Fruit fly (Drosophila melanogaster) whole organism, embryonic: ENCODE results near the gene beat-IIa.

Experiments
- ATbp ChIP-seq: fragments of 200-800 bp; sonication (Bioruptor generic); optimal IDR thresholded peaks from 2 replicates; lab custom pipeline; 2017; ENCODE audit warnings: missing biosample characterization, mild to moderate bottlenecking, missing genetic modification characterization, missing genetic modification reagents
- Atf3 ChIP-seq: fragments of 200-800 bp; sonication (Bioruptor generic); optimal IDR thresholded peaks from 3 replicates; lab custom pipeline; 2016; ENCODE audit warnings: missing biosample characterization, missing genetic modification characterization
- CG10267 ChIP-seq: fragments of 200-800 bp; sonication (Bioruptor generic); optimal IDR thresholded peaks from 2 replicates; lab custom pipeline; 2018; ENCODE audit warnings: missing biosample characterization, mild to moderate bottlenecking, missing genetic modification characterization, moderate library complexity
- CG10366 ChIP-seq: fragments of 200-800 bp; sonication (Bioruptor generic); IDR thresholded peaks from 2 replicates; pipeline ENCODE4 v1.3.6; 2022; ENCODE audit warnings: missing biosample characterization, missing genetic modification characterization
- CG10654 ChIP-seq: fragments of 200-800 bp; sonication (Bioruptor generic); optimal IDR thresholded peaks from 2 replicates; lab custom pipeline; 2016; ENCODE audit warnings: missing biosample characterization, missing genetic modification characterization
- CG10979 ChIP-seq: fragments of 200-800 bp; sonication (Bioruptor generic); optimal IDR thresholded peaks from 2 replicates; lab custom pipeline; 2018; ENCODE audit warnings: missing biosample characterization, mild to moderate bottlenecking, missing genetic modification characterization, moderate library complexity
- CG11696 ChIP-seq: fragments of 200-800 bp; sonication (Bioruptor generic); IDR thresholded peaks from 2 replicates; pipeline ENCODE4 v1.3.6; 2022; ENCODE audit warnings: missing biosample characterization, missing genetic modification characterization
- CG12155 ChIP-seq: fragments of 200-800 bp; sonication (Bioruptor generic); optimal IDR thresholded peaks from 3 replicates; lab custom pipeline; 2016; ENCODE audit warnings: missing biosample characterization, missing genetic modification characterization
- CG12391 ChIP-seq: fragments of 200-800 bp; sonication (Bioruptor generic); optimal IDR thresholded peaks from 3 replicates; lab custom pipeline; 2018; ENCODE audit warnings: missing biosample characterization, mild to moderate bottlenecking, missing genetic modification characterization, moderate library complexity
- CG14965 ChIP-seq: fragments of 200-800 bp; sonication (Bioruptor generic); optimal IDR thresholded peaks from 2 replicates; lab custom pipeline; 2016; ENCODE audit warnings: missing biosample characterization, missing genetic modification characterization, borderline replicate concordance
- CG1529 ChIP-seq: fragments of 200-800 bp; sonication (Bioruptor generic); optimal IDR thresholded peaks from 3 replicates; lab custom pipeline; 2018; ENCODE audit warnings: missing biosample characterization, missing genetic modification characterization
- CG15601 ChIP-seq: fragments of 200-800 bp; sonication (Bioruptor generic); optimal IDR thresholded peaks from 3 replicates; lab custom pipeline; 2019; ENCODE audit warnings: missing biosample characterization, mild to moderate bottlenecking, missing genetic modification characterization, moderate library complexity
- CG17802 ChIP-seq: fragments of 200-800 bp; sonication (Bioruptor generic); optimal IDR thresholded peaks from 2 replicates; lab custom pipeline; 2018; ENCODE audit warnings: missing biosample characterization, mild to moderate bottlenecking, missing genetic modification characterization, moderate library complexity
- CG32767 ChIP-seq: fragments of 200-800 bp; sonication (Bioruptor generic); IDR thresholded peaks from 2 replicates; pipeline ENCODE4 v1.3.6; 2022; ENCODE audit warnings: missing biosample characterization, missing genetic modification characterization
- CG6689 ChIP-seq: fragments of 200-800 bp; sonication (Bioruptor generic); IDR thresholded peaks from 2 replicates; pipeline ENCODE4 v1.3.6; 2022; ENCODE audit warnings: missing biosample characterization, missing genetic modification characterization
- CG6791 ChIP-seq: fragments of 200-800 bp; sonication (Bioruptor generic); IDR thresholded peaks from 3 replicates; pipeline ENCODE4 v1.3.6; 2022; ENCODE audit warnings: missing biosample characterization, missing genetic modification characterization; ENCODE audit not compliant: partially characterized antibody
- CG8290 ChIP-seq, 3 experiments: fragments of 200-800 bp; sonication (Bioruptor generic); optimal IDR thresholded peaks; 2 replicates each; lab custom pipeline; 2016 to 2019; ENCODE audit warnings: missing biosample characterization in 3 of 3, missing genetic modification characterization in 3 of 3, mild to moderate bottlenecking in 2 of 3, moderate library complexity in 1 of 3
- CG8924 ChIP-seq: fragments of 200-800 bp; optimal IDR thresholded peaks from 3 replicates; lab custom pipeline; 2019; ENCODE audit warnings: missing biosample characterization, mild to moderate bottlenecking, missing genetic modification characterization, moderate library complexity
- CG9932 ChIP-seq: fragments of 200-800 bp; sonication (Bioruptor generic); IDR thresholded peaks from 2 replicates; pipeline ENCODE4 v1.3.6; 2022; ENCODE audit warnings: missing biosample characterization, missing genetic modification characterization
- CrebB ChIP-seq: fragments of 200-800 bp; sonication (Bioruptor generic); optimal IDR thresholded peaks from 3 replicates; lab custom pipeline; 2018; ENCODE audit warnings: missing biosample characterization, mild to moderate bottlenecking, missing genetic modification characterization
- Dfd ChIP-seq, 2 experiments: fragments of >200 bp; optimal IDR thresholded peaks; 2 replicates each; lab custom pipeline; 2017; ENCODE audit warnings: missing biosample characterization in 2 of 2, missing genetic modification characterization in 2 of 2
- Dip2 ChIP-seq: fragments of 200-800 bp; sonication (Bioruptor generic); IDR thresholded peaks from 2 replicates; pipeline ENCODE4 v1.3.6; 2022; ENCODE audit warnings: missing biosample characterization, missing genetic modification characterization
- Elba2 ChIP-seq: fragments of 200-800 bp; sonication (Bioruptor generic); optimal IDR thresholded peaks from 3 replicates; lab custom pipeline; 2016; ENCODE audit warnings: missing biosample characterization, missing genetic modification characterization
- Fer3 ChIP-seq: fragments of 200-800 bp; sonication (Bioruptor generic); optimal IDR thresholded peaks from 2 replicates; lab custom pipeline; 2018; ENCODE audit warnings: missing biosample characterization, mild to moderate bottlenecking, missing genetic modification characterization, moderate library complexity
- H2.0 ChIP-seq: fragments of 200-800 bp; sonication (Bioruptor generic); IDR thresholded peaks from 2 replicates; pipeline ENCODE4 v1.3.6; 2022; ENCODE audit warnings: missing biosample characterization, missing genetic modification characterization
- HLH54F ChIP-seq: fragments of 200-800 bp; sonication (Bioruptor generic); optimal IDR thresholded peaks from 3 replicates; lab custom pipeline; 2016; ENCODE audit warnings: missing biosample characterization, missing genetic modification characterization
- Hey ChIP-seq: fragments of 200-800 bp; sonication (Bioruptor generic); optimal IDR thresholded peaks from 3 replicates; lab custom pipeline; 2018; ENCODE audit warnings: missing biosample characterization, mild to moderate bottlenecking, missing genetic modification characterization
- Hsf ChIP-seq: fragments of 200-800 bp; sonication (Bioruptor generic); optimal IDR thresholded peaks from 3 replicates; lab custom pipeline; 2016; ENCODE audit warnings: missing biosample characterization, missing genetic modification characterization
- Max ChIP-seq: fragments of 200-800 bp; sonication (Bioruptor generic); optimal IDR thresholded peaks from 2 replicates; lab custom pipeline; 2016; ENCODE audit warnings: missing biosample characterization, mild to moderate bottlenecking, missing genetic modification characterization
- Neu2 ChIP-seq: fragments of 200-800 bp; sonication (Bioruptor generic); optimal IDR thresholded peaks from 3 replicates; lab custom pipeline; 2016; ENCODE audit warnings: missing biosample characterization, missing genetic modification characterization, borderline replicate concordance
- PHDP ChIP-seq: fragments of 200-800 bp; sonication (Bioruptor generic); optimal IDR thresholded peaks from 3 replicates; lab custom pipeline; 2018; ENCODE audit warnings: missing biosample characterization, mild to moderate bottlenecking, missing genetic modification characterization, moderate library complexity
- YL-1 ChIP-seq: fragments of 200-800 bp; sonication (Bioruptor generic); optimal IDR thresholded peaks from 3 replicates; lab custom pipeline; 2017; ENCODE audit warnings: missing biosample characterization, mild to moderate bottlenecking, missing genetic modification characterization
- bab2 ChIP-seq: fragments of 200-800 bp; sonication (Bioruptor generic); optimal IDR thresholded peaks from 2 replicates; lab custom pipeline; 2016; ENCODE audit warnings: missing biosample characterization, missing genetic modification characterization
- bbx ChIP-seq: fragments of 200-800 bp; sonication (Bioruptor generic); IDR thresholded peaks from 2 replicates; pipeline ENCODE4 v1.3.6; 2022; ENCODE audit warnings: missing biosample characterization, missing genetic modification characterization; ENCODE audit not compliant: partially characterized antibody
- bcd ChIP-seq: fragments of 200-800 bp; sonication (Bioruptor generic); optimal IDR thresholded peaks from 2 replicates; lab custom pipeline; 2017; ENCODE audit warnings: missing biosample characterization, mild to moderate bottlenecking, missing genetic modification characterization
- dysf ChIP-seq: fragments of 200-800 bp; sonication (Bioruptor generic); IDR thresholded peaks from 3 replicates; pipeline ENCODE4 v1.3.6; 2022; ENCODE audit warnings: missing biosample characterization, missing genetic modification characterization
- ems ChIP-seq: fragments of 200-800 bp; sonication (Bioruptor generic); optimal IDR thresholded peaks from 3 replicates; lab custom pipeline; 2016; ENCODE audit warnings: missing biosample characterization, missing genetic modification characterization
- fd102C ChIP-seq: fragments of 200-800 bp; sonication (Bioruptor generic); optimal IDR thresholded peaks from 2 replicates; lab custom pipeline; 2018; ENCODE audit warnings: missing biosample characterization, mild to moderate bottlenecking, missing genetic modification characterization, moderate library complexity
- fu2 ChIP-seq: fragments of 200-800 bp; sonication (Bioruptor generic); optimal IDR thresholded peaks from 2 replicates; lab custom pipeline; 2016; ENCODE audit warnings: missing biosample characterization, missing genetic modification characterization
- ken ChIP-seq: fragments of 200-800 bp; sonication (Bioruptor generic); IDR thresholded peaks from 3 replicates; pipeline ENCODE4 v1.3.6; 2022; ENCODE audit warnings: missing biosample characterization, missing genetic modification characterization
- lab ChIP-seq: fragments of 200-800 bp; sonication (Bioruptor generic); optimal IDR thresholded peaks from 3 replicates; lab custom pipeline; 2017; ENCODE audit warnings: missing biosample characterization, missing genetic modification characterization, mild to moderate bottlenecking, moderate library complexity, missing genetic modification reagents
- mam ChIP-seq: fragments of 200-800 bp; sonication (Bioruptor generic); optimal IDR thresholded peaks from 3 replicates; lab custom pipeline; 2016; ENCODE audit warnings: missing biosample characterization, missing genetic modification characterization
- nau ChIP-seq: fragments of 200-800 bp; sonication (Bioruptor generic); optimal IDR thresholded peaks from 3 replicates; lab custom pipeline; 2017; ENCODE audit warnings: missing biosample characterization, mild to moderate bottlenecking, missing genetic modification characterization, missing genetic modification reagents
- oc ChIP-seq: fragments of 200-800 bp; sonication (Bioruptor generic); optimal IDR thresholded peaks from 2 replicates; lab custom pipeline; 2018; ENCODE audit warnings: missing biosample characterization, mild to moderate bottlenecking, missing genetic modification characterization, moderate library complexity
- p53 ChIP-seq: fragments of 200-800 bp; sonication (Bioruptor generic); optimal IDR thresholded peaks from 2 replicates; lab custom pipeline; 2016; ENCODE audit warnings: missing biosample characterization, missing genetic modification characterization
- pita ChIP-seq: fragments of 200-800 bp; sonication (Bioruptor generic); optimal IDR thresholded peaks from 2 replicates; lab custom pipeline; 2017; ENCODE audit warnings: missing biosample characterization, mild to moderate bottlenecking, missing genetic modification characterization
- pros ChIP-seq: fragments of 200-800 bp; sonication (Bioruptor generic); optimal IDR thresholded peaks from 3 replicates; lab custom pipeline; 2019; ENCODE audit warnings: missing biosample characterization, mild to moderate bottlenecking, missing genetic modification characterization, moderate library complexity
- psq ChIP-seq: fragments of 200-800 bp; sonication (Bioruptor generic); optimal IDR thresholded peaks from 2 replicates; lab custom pipeline; 2017; ENCODE audit warnings: missing biosample characterization, missing genetic modification characterization
- ranshi ChIP-seq: fragments of 200-800 bp; sonication (Bioruptor generic); IDR thresholded peaks from 2 replicates; pipeline ENCODE4 v1.3.6; 2022; ENCODE audit warnings: missing biosample characterization, missing genetic modification characterization
- sisA ChIP-seq: fragments of 200-800 bp; sonication (Bioruptor generic); IDR thresholded peaks from 2 replicates; pipeline ENCODE4 v1.3.6; 2022; ENCODE audit warnings: missing biosample characterization, missing genetic modification characterization
- sqz ChIP-seq: fragments of 200-800 bp; sonication (Bioruptor generic); optimal IDR thresholded peaks from 3 replicates; lab custom pipeline; 2018; ENCODE audit warnings: missing biosample characterization, mild to moderate bottlenecking, missing genetic modification characterization

The beat-IIa gene

dm6 chr3R:17371094-17371493, 5.2 kb upstream of the beat-IIa start (continued):
- TF ChIP-seq mam (GFP tag; lab: Kevin White, UChicago), result no peak
- TF ChIP-seq CrebB (tag; lab: Kevin White, UChicago), result no peak
- no peak for TF ChIP-seq CG10267 (tag; lab: Kevin White, UChicago)
- TF ChIP-seq Elba2, result no peak
- TF ChIP-seq CG32767 (GFP tag; lab: Robert Waterston, UW), result no peak
- TF ChIP-seq CG6791 (GFP tag; lab: Robert Waterston, UW), result no peak
- no peak for TF ChIP-seq ems (GFP tag; lab: Kevin White, UChicago)
- no peak for TF ChIP-seq CG17802 (tag; lab: Kevin White, UChicago)
- TF ChIP-seq Max, result no peak
- no peak for TF ChIP-seq CG8924 (tag; lab: Kevin White, UChicago)
- no peak for TF ChIP-seq CG10979 (tag; lab: Kevin White, UChicago)
- TF ChIP-seq ken, result no peak
- no peak for TF ChIP-seq CG9932
- TF ChIP-seq psq (GFP tag; lab: Kevin White, UChicago), result no peak
- no peak for TF ChIP-seq CG15601 (tag; lab: Kevin White, UChicago)
- TF ChIP-seq p53 (GFP tag; lab: Kevin White, UChicago), result no peak
- no peak for TF ChIP-seq Hey (tag; lab: Kevin White, UChicago)
- no peak; the same call in 1 of the 2 replicates for TF ChIP-seq CG10366 (GFP tag; lab: Robert Waterston, UW)
- TF ChIP-seq Fer3 (tag; lab: Kevin White, UChicago), result peak; percentile 45
- TF ChIP-seq sisA (GFP tag; lab: Robert Waterston, UW), result 0 out of 2 replicates have a peak, but pooled peaks have one; percentile 6
- TF ChIP-seq CG6689, result no peak
- TF ChIP-seq CG12155, result no peak
- no peak for TF ChIP-seq bab2 (GFP tag; lab: Kevin White, UChicago)
- no peak for TF ChIP-seq bbx
- no peak for TF ChIP-seq nau (GFP tag; lab: Kevin White, UChicago)
- no peak for TF ChIP-seq Dip2 (GFP tag; lab: Robert Waterston, UW)
- peak; percentile 65 for TF ChIP-seq dysf (GFP tag; lab: Robert Waterston, UW)
- TF ChIP-seq YL-1 (GFP tag; lab: Kevin White, UChicago), result no peak
- no peak for TF ChIP-seq HLH54F (GFP tag; lab: Kevin White, UChicago)
- no peak for TF ChIP-seq Dfd (GFP tag; optimal IDR thresholded peaks at IDR 0.05; lab: Kevin White, UChicago)
- peak; percentile 72 for TF ChIP-seq lab (GFP tag; lab: Kevin White, UChicago)
- peak; percentile 7 for TF ChIP-seq ATbp (GFP tag; lab: Kevin White, UChicago)
- no peak for TF ChIP-seq CG1529
- no peak for TF ChIP-seq oc (tag; lab: Kevin White, UChicago)
- peak; percentile 16 for TF ChIP-seq bcd (GFP tag; lab: Kevin White, UChicago)
- no peak for TF ChIP-seq CG12391 (tag; lab: Kevin White, UChicago)
- TF ChIP-seq CG14965 (GFP tag; lab: Kevin White, UChicago), result no peak
- no peak for TF ChIP-seq fd102C (GFP tag; lab: Kevin White, UChicago)
- no peak for TF ChIP-seq fu2 (GFP tag; lab: Kevin White, UChicago)
- TF ChIP-seq Hsf (GFP tag; lab: Kevin White, UChicago), result no peak
- TF ChIP-seq ranshi, result no peak; the same call in 1 of the 2 replicates
- no peak for TF ChIP-seq sqz
- TF ChIP-seq Atf3 (GFP tag; lab: Kevin White, UChicago), result no peak
- no peak for TF ChIP-seq pros (GFP tag; lab: Kevin White, UChicago)
- TF ChIP-seq PHDP, result no peak
- no peak for TF ChIP-seq Neu2
- no peak for TF ChIP-seq pita
- TF ChIP-seq CG11696 (GFP tag; lab: Robert Waterston, UW), result no peak
- no peak for TF ChIP-seq CG10654
- no peak for TF ChIP-seq CG8290 (GFP tag; optimal IDR thresholded peaks at IDR 0.05; lab: Kevin White, UChicago)
- TF ChIP-seq CG8290 (tag; optimal IDR thresholded peaks at IDR 0.05; lab: Kevin White, UChicago), result peak in 1 of 2 experiments; percentile 64
- TF ChIP-seq H2.0 (GFP tag; lab: Robert Waterston, UW), result no peak
